Fruit fly (Drosophila melanogaster) whole organism, embryonic: Measurements from ENCODE around the gene Caf1-55.

ENCODE experiments used
- Adf1 ChIP-seq: fragments of 200-800 bp; sonication (Bioruptor generic); IDR thresholded peaks from 2 replicates; pipeline ENCODE4 v1.3.6; 2022; ENCODE audit warnings: missing biosample characterization, missing genetic modification characterization
- Asciz ChIP-seq: fragments of 200-800 bp; sonication (Bioruptor generic); optimal IDR thresholded peaks from 2 replicates; lab custom pipeline; 2017; ENCODE audit warnings: missing biosample characterization, mild to moderate bottlenecking, missing genetic modification characterization, missing genetic modification reagents
- CG13424 ChIP-seq: fragments of 200-800 bp; sonication (Bioruptor generic); optimal IDR thresholded peaks from 2 replicates; lab custom pipeline; 2019; ENCODE audit warnings: missing biosample characterization, mild to moderate bottlenecking, missing genetic modification characterization, moderate library complexity
- CG13775 ChIP-seq: fragments of 200-800 bp; sonication (Bioruptor generic); optimal IDR thresholded peaks from 3 replicates; lab custom pipeline; 2017; ENCODE audit warnings: missing biosample characterization, mild to moderate bottlenecking, missing genetic modification characterization
- CG14441 ChIP-seq: fragments of 200-800 bp; sonication (Bioruptor generic); IDR thresholded peaks from 2 replicates; pipeline ENCODE4 v1.3.6; 2022; ENCODE audit warnings: missing biosample characterization, missing genetic modification characterization
- CG14667 ChIP-seq: fragments of 200-800 bp; sonication (Bioruptor generic); IDR thresholded peaks from 2 replicates; pipeline ENCODE4 v1.3.6; 2022; ENCODE audit warnings: missing biosample characterization, missing genetic modification characterization
- CG1529 ChIP-seq: fragments of 200-800 bp; sonication (Bioruptor generic); optimal IDR thresholded peaks from 3 replicates; lab custom pipeline; 2018; ENCODE audit warnings: missing biosample characterization, missing genetic modification characterization
- CG16863 ChIP-seq: fragments of 200-800 bp; sonication (Bioruptor generic); optimal IDR thresholded peaks from 3 replicates; lab custom pipeline; 2016; ENCODE audit warnings: missing biosample characterization, missing genetic modification characterization
- CG2875 ChIP-seq: fragments of 200-800 bp; sonication (Bioruptor generic); optimal IDR thresholded peaks from 2 replicates; lab custom pipeline; 2017; ENCODE audit warnings: missing biosample characterization, mild to moderate bottlenecking, missing genetic modification characterization, missing genetic modification reagents
- CG30020 ChIP-seq: fragments of 200-800 bp; optimal IDR thresholded peaks from 2 replicates; lab custom pipeline; 2019; ENCODE audit warnings: missing biosample characterization, mild to moderate bottlenecking, missing genetic modification characterization, moderate library complexity
- CG30403 ChIP-seq: fragments of 200-800 bp; sonication (Bioruptor generic); optimal IDR thresholded peaks from 3 replicates; lab custom pipeline; 2016; ENCODE audit warnings: missing biosample characterization, missing genetic modification characterization
- CG3995 ChIP-seq: fragments of 200-800 bp; sonication (Bioruptor generic); optimal IDR thresholded peaks from 3 replicates; lab custom pipeline; 2016; ENCODE audit warnings: missing biosample characterization, missing genetic modification characterization
- CG4854 ChIP-seq: fragments of 200-800 bp; sonication (Bioruptor generic); optimal IDR thresholded peaks from 2 replicates; lab custom pipeline; 2016; ENCODE audit warnings: missing biosample characterization, missing genetic modification characterization, inconsistent platforms
- CG5953 ChIP-seq: fragments of 200-800 bp; sonication (Bioruptor generic); IDR thresholded peaks from 2 replicates; pipeline ENCODE4 v1.3.6; 2022; ENCODE audit warnings: missing biosample characterization, missing genetic modification characterization
- CG6272 ChIP-seq: fragments of 200-800 bp; sonication (Bioruptor generic); IDR thresholded peaks from 2 replicates; pipeline ENCODE4 v1.3.6; 2022; ENCODE audit warnings: missing biosample characterization, missing genetic modification characterization
- CG6654 ChIP-seq: fragments of 200-800 bp; sonication (Bioruptor generic); optimal IDR thresholded peaks from 2 replicates; lab custom pipeline; 2017; ENCODE audit warnings: missing biosample characterization, mild to moderate bottlenecking, missing genetic modification characterization
- Chrac-16 ChIP-seq: fragments of 200-800 bp; sonication (Bioruptor generic); optimal IDR thresholded peaks from 3 replicates; lab custom pipeline; 2016; ENCODE audit warnings: missing biosample characterization, missing genetic modification characterization
- CkIIα-i1 ChIP-seq: fragments of 200-800 bp; sonication (Bioruptor generic); IDR thresholded peaks from 2 replicates; pipeline ENCODE4 v1.3.6; 2022; ENCODE audit warnings: missing biosample characterization, missing genetic modification characterization
- Doc3 ChIP-seq: fragments of 200-800 bp; sonication (Bioruptor generic); IDR thresholded peaks from 3 replicates; pipeline ENCODE4 v1.3.6; 2022; ENCODE audit warnings: missing biosample characterization, missing genetic modification characterization; ENCODE audit not compliant: partially characterized antibody
- Dp ChIP-seq: fragments of 200-800 bp; sonication (Bioruptor generic); optimal IDR thresholded peaks from 2 replicates; lab custom pipeline; 2018; ENCODE audit warnings: missing biosample characterization, mild to moderate bottlenecking, missing genetic modification characterization, moderate library complexity
- Elba2 ChIP-seq: fragments of 200-800 bp; sonication (Bioruptor generic); optimal IDR thresholded peaks from 3 replicates; lab custom pipeline; 2016; ENCODE audit warnings: missing biosample characterization, missing genetic modification characterization
- Hr51 ChIP-seq, 2 experiments: fragments of 200-800 bp; sonication (Bioruptor generic); optimal IDR thresholded peaks; 2 replicates in 1 of 2; 3 replicates in 1 of 2; lab custom pipeline; 2016 to 2018; ENCODE audit warnings: missing biosample characterization in 2 of 2, missing genetic modification characterization in 2 of 2, mild to moderate bottlenecking in 1 of 2, moderate library complexity in 1 of 2
- Mes4 ChIP-seq: fragments of 200-800 bp; sonication (Bioruptor generic); optimal IDR thresholded peaks from 2 replicates; lab custom pipeline; 2016; ENCODE audit warnings: missing biosample characterization, missing genetic modification characterization
- Neu2 ChIP-seq: fragments of 200-800 bp; sonication (Bioruptor generic); optimal IDR thresholded peaks from 3 replicates; lab custom pipeline; 2016; ENCODE audit warnings: missing biosample characterization, missing genetic modification characterization, borderline replicate concordance
- Nf-YC ChIP-seq: fragments of 200-800 bp; optimal IDR thresholded peaks from 3 replicates; lab custom pipeline; 2019; ENCODE audit warnings: missing biosample characterization, mild to moderate bottlenecking, missing genetic modification characterization, moderate library complexity
- PHDP ChIP-seq: fragments of 200-800 bp; sonication (Bioruptor generic); optimal IDR thresholded peaks from 3 replicates; lab custom pipeline; 2018; ENCODE audit warnings: missing biosample characterization, mild to moderate bottlenecking, missing genetic modification characterization, moderate library complexity
- Sox100B ChIP-seq: fragments of 200-800 bp; sonication (Bioruptor generic); optimal IDR thresholded peaks from 3 replicates; lab custom pipeline; 2018; ENCODE audit warnings: missing biosample characterization, mild to moderate bottlenecking, missing genetic modification characterization
- Taf1 ChIP-seq: fragments of 200-800 bp; sonication (Bioruptor generic); IDR thresholded peaks from 2 replicates; pipeline ENCODE4 v1.3.6; 2022; ENCODE audit warnings: missing biosample characterization, missing genetic modification characterization
- Vsx1 ChIP-seq: fragments of 200-800 bp; sonication (Bioruptor generic); optimal IDR thresholded peaks from 2 replicates; lab custom pipeline; 2017; ENCODE audit warnings: missing biosample characterization, mild to moderate bottlenecking, missing genetic modification characterization, missing genetic modification reagents
- bbx ChIP-seq: fragments of 200-800 bp; sonication (Bioruptor generic); IDR thresholded peaks from 2 replicates; pipeline ENCODE4 v1.3.6; 2022; ENCODE audit warnings: missing biosample characterization, missing genetic modification characterization; ENCODE audit not compliant: partially characterized antibody
- bcd ChIP-seq: fragments of 200-800 bp; sonication (Bioruptor generic); optimal IDR thresholded peaks from 2 replicates; lab custom pipeline; 2017; ENCODE audit warnings: missing biosample characterization, mild to moderate bottlenecking, missing genetic modification characterization
- bowl ChIP-seq: fragments of 200-800 bp; sonication (Bioruptor generic); IDR thresholded peaks from 2 replicates; pipeline ENCODE4 v1.3.6; 2022; ENCODE audit warnings: missing biosample characterization, missing genetic modification characterization
- dimm ChIP-seq: fragments of 200-800 bp; sonication (Bioruptor generic); IDR thresholded peaks from 2 replicates; pipeline ENCODE4 v1.3.6; 2022; ENCODE audit warnings: missing biosample characterization, missing genetic modification characterization
- disco-r ChIP-seq: fragments of 200-800 bp; sonication (Bioruptor generic); optimal IDR thresholded peaks from 2 replicates; lab custom pipeline; 2016; ENCODE audit warnings: missing biosample characterization, missing genetic modification characterization
- fru ChIP-seq: fragments of >200 bp; optimal IDR thresholded peaks from 2 replicates; lab custom pipeline; 2017
- gfzf ChIP-seq: fragments of 200-800 bp; sonication (Bioruptor generic); optimal IDR thresholded peaks from 2 replicates; lab custom pipeline; 2016; ENCODE audit warnings: missing biosample characterization, mild to moderate bottlenecking, missing genetic modification characterization, moderate library complexity
- grn ChIP-seq: fragments of 200-800 bp; sonication (Bioruptor generic); optimal IDR thresholded peaks from 3 replicates; lab custom pipeline; 2017; ENCODE audit warnings: missing biosample characterization, missing genetic modification characterization
- hth ChIP-seq: fragments of >200 bp; optimal IDR thresholded peaks from 2 replicates; lab custom pipeline; 2017; ENCODE audit warnings: inconsistent platforms
- ind ChIP-seq: fragments of 200-800 bp; sonication (Bioruptor generic); optimal IDR thresholded peaks from 3 replicates; lab custom pipeline; 2016; ENCODE audit warnings: missing biosample characterization, missing genetic modification characterization
- jing ChIP-seq: fragments of 200-800 bp; sonication (Bioruptor generic); optimal IDR thresholded peaks from 2 replicates; lab custom pipeline; 2018; ENCODE audit warnings: missing biosample characterization, mild to moderate bottlenecking, missing genetic modification characterization
- knrl ChIP-seq: fragments of 200-800 bp; sonication (Bioruptor generic); IDR thresholded peaks from 3 replicates; pipeline ENCODE4 v1.3.6; 2022; ENCODE audit warnings: missing biosample characterization, missing genetic modification characterization; ENCODE audit not compliant: partially characterized antibody
- mam ChIP-seq: fragments of 200-800 bp; sonication (Bioruptor generic); optimal IDR thresholded peaks from 3 replicates; lab custom pipeline; 2016; ENCODE audit warnings: missing biosample characterization, missing genetic modification characterization
- oc ChIP-seq: fragments of 200-800 bp; sonication (Bioruptor generic); optimal IDR thresholded peaks from 2 replicates; lab custom pipeline; 2018; ENCODE audit warnings: missing biosample characterization, mild to moderate bottlenecking, missing genetic modification characterization, moderate library complexity
- onecut ChIP-seq: fragments of 200-800 bp; sonication (Bioruptor generic); IDR thresholded peaks from 2 replicates; pipeline ENCODE4 v1.3.6; 2022; ENCODE audit warnings: missing biosample characterization, missing genetic modification characterization
- rib ChIP-seq: fragments of 200-800 bp; sonication (Bioruptor generic); IDR thresholded peaks from 2 replicates; pipeline ENCODE4 v1.3.6; 2022; ENCODE audit warnings: missing biosample characterization, missing genetic modification characterization
- sr ChIP-seq: fragments of 200-800 bp; sonication (Bioruptor generic); IDR thresholded peaks from 3 replicates; pipeline ENCODE4 v1.3.6; 2022; ENCODE audit warnings: missing biosample characterization, missing genetic modification characterization
- trem ChIP-seq: fragments of 200-800 bp; optimal IDR thresholded peaks from 3 replicates; lab custom pipeline; 2019; ENCODE audit warnings: missing biosample characterization, mild to moderate bottlenecking, missing genetic modification characterization, moderate library complexity
- vnd ChIP-seq: fragments of 200-800 bp; sonication (Bioruptor generic); IDR thresholded peaks from 3 replicates; pipeline ENCODE4 v1.3.6; 2022; ENCODE audit warnings: missing biosample characterization, missing genetic modification characterization; ENCODE audit not compliant: partially characterized antibody
- yki ChIP-seq: fragments of >200 bp; optimal IDR thresholded peaks from 3 replicates; lab custom pipeline; 2018
- zen ChIP-seq: fragments of 200-800 bp; sonication (Bioruptor generic); optimal IDR thresholded peaks from 3 replicates; lab custom pipeline; 2018; ENCODE audit warnings: missing biosample characterization, mild to moderate bottlenecking, missing genetic modification characterization, moderate library complexity

Caf1-55 gene

DNA sequence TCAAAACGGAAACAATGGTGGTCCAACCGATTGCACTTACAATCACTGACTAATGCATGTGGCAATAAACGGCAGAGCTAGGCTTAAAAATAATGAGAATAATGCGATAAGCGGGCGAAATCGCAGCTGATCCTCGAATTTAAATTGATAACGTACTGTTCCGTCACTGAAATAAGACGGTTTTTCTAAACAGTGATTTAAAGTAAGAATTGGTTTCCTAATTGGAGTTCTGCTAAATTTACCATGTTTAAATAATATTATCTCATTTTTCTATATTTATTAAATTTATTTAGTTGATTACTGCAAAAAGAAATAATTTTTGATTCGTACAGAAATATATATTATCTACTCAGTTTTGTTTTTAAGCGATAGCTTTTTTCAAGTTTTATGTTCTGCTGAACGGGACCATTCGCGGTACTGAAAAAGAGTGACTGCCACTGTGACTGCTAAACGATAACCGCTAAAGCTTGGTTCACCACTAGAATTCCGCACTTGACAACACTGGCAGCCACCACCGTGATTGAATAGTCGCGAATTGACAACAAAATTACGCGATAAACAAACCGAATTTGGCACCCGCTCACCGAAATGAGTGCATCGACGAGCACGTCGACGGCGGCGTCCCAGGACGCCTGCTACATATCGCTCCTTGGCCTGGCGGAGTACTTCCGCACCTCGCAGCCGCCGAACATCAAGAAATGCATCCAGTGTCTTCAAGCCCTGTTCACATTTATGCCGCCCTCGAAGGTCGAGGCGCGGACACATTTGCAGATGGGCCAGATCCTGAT, 16.5 kb upstream of the Caf1-55 start, which contains the start of the genes Spn88Eb and Mau2 (continued):
- peak; percentile 72 for TF ChIP-seq CG30020 (tag; lab: Kevin White, UChicago)
- peak; percentile 67 for TF ChIP-seq bcd (GFP tag; lab: Kevin White, UChicago)
- peak; percentile 63 for TF ChIP-seq zen (tag; lab: Kevin White, UChicago)
- peak; percentile 65 for TF ChIP-seq Chrac-16 (GFP tag; lab: Kevin White, UChicago)
- no peak for TF ChIP-seq CG2875 (GFP tag; lab: Kevin White, UChicago)
- TF ChIP-seq mam (GFP tag; lab: Kevin White, UChicago), result peak; percentile 80
- TF ChIP-seq Sox100B (GFP tag; lab: Kevin White, UChicago), result no peak
- peak; percentile 82 for TF ChIP-seq CG14667 (GFP tag; lab: Robert Waterston, UW)
- peak; percentile 70 for TF ChIP-seq CG14441 (GFP tag; lab: Robert Waterston, UW)
- peak; percentile 49; the same call in 1 of the 2 replicates for TF ChIP-seq Adf1 (GFP tag; lab: Robert Waterston, UW)
- TF ChIP-seq CG16863 (GFP tag; lab: Kevin White, UChicago), result peak; percentile 55
- TF ChIP-seq dimm, result no peak
- no peak for TF ChIP-seq Vsx1 (GFP tag; lab: Kevin White, UChicago)
- TF ChIP-seq CG13775 (GFP tag; lab: Kevin White, UChicago), result peak; percentile 18
- no peak for TF ChIP-seq fru (lab: Kevin White, UChicago)
- peak; percentile 75 for TF ChIP-seq CG6272 (GFP tag; lab: Robert Waterston, UW)
- peak; percentile 33 for TF ChIP-seq PHDP (tag; lab: Kevin White, UChicago)
- TF ChIP-seq Doc3 (GFP tag; lab: Robert Waterston, UW), result peak; percentile 55; the same call in 2 of the 3 replicates
- TF ChIP-seq Hr51 (GFP tag; optimal IDR thresholded peaks at IDR 0.05; lab: Kevin White, UChicago), result peak in 1 of 2 experiments; percentile 79
- no peak for TF ChIP-seq Asciz
- peak; percentile 69; the same call in 2 of the 3 replicates for TF ChIP-seq vnd (GFP tag; lab: Robert Waterston, UW)
- TF ChIP-seq trem, result peak; percentile 49
- TF ChIP-seq Neu2 (GFP tag; lab: Kevin White, UChicago), result no peak
- peak; percentile 47 for TF ChIP-seq Elba2 (GFP tag; lab: Kevin White, UChicago)
- peak; percentile 59; the same call in 1 of the 2 replicates for TF ChIP-seq bbx (GFP tag; lab: Robert Waterston, UW)
- peak; percentile 100 for TF ChIP-seq CG3995 (GFP tag; lab: Kevin White, UChicago)
- TF ChIP-seq knrl, result peak; percentile 82
- peak; percentile 14 for TF ChIP-seq Mes4 (GFP tag; lab: Kevin White, UChicago)
- peak; percentile 57 for TF ChIP-seq onecut (GFP tag; lab: Robert Waterston, UW)
- TF ChIP-seq ind (GFP tag; lab: Kevin White, UChicago), result peak; percentile 77
- peak; percentile 67 for TF ChIP-seq Nf-YC
- TF ChIP-seq CG6654, result no peak
- TF ChIP-seq sr (GFP tag; lab: Robert Waterston, UW), result 0 out of 3 replicates have a peak, but pooled peaks have one; percentile 5
- no peak for TF ChIP-seq hth
- no peak for TF ChIP-seq yki (lab: Kevin White, UChicago)
- TF ChIP-seq Dp (GFP tag; lab: Kevin White, UChicago), result peak; percentile 37
- no peak for TF ChIP-seq CG4854
- no peak; the same call in 1 of the 2 replicates for TF ChIP-seq Taf1 (GFP tag; lab: Robert Waterston, UW)
- no peak for TF ChIP-seq grn (GFP tag; lab: Kevin White, UChicago)
- TF ChIP-seq oc (tag; lab: Kevin White, UChicago), result no peak
- no peak for TF ChIP-seq CG1529
- no peak for TF ChIP-seq bowl (GFP tag; lab: Robert Waterston, UW)
- no peak for TF ChIP-seq CkIIα-i1
- peak; percentile 81 for TF ChIP-seq CG30403 (GFP tag; lab: Kevin White, UChicago)
- TF ChIP-seq rib, result peak; percentile 87
- TF ChIP-seq CG13424 (tag; lab: Kevin White, UChicago), result peak; percentile 60
- TF ChIP-seq gfzf (GFP tag; lab: Kevin White, UChicago), result peak; percentile 28
- no peak for TF ChIP-seq jing
- TF ChIP-seq disco-r (GFP tag; lab: Kevin White, UChicago), result peak; percentile 1
- TF ChIP-seq CG5953 (GFP tag; lab: Robert Waterston, UW), result no peak
